Worm (Caenorhabditis elegans) whole organism, L2 larva: ENCODE results near the gene K07H8.11.

Experiments used
- blmp-1 ChIP-seq: sonication (generic microtip); optimal IDR thresholded peaks from 2 replicates; lab custom pipeline; 2017; ENCODE audit warnings: missing genetic modification characterization, mild to moderate bottlenecking, missing compliant biosample characterization, antibody characterized with exemption, moderate library complexity; ENCODE audit not compliant: insufficient read depth
- ceh-16 ChIP-seq: fragments of 150-350 bp; optimal IDR thresholded peaks from 2 replicates; lab custom pipeline; 2014; ENCODE audit warnings: missing biosample characterization, missing genetic modification characterization
- egl-27 ChIP-seq: sonication (generic microtip); optimal IDR thresholded peaks from 3 replicates; lab custom pipeline; 2017; ENCODE audit warnings: missing biosample characterization, missing genetic modification reagents, missing genetic modification characterization
- gmeb-1 ChIP-seq: fragments of 150-350 bp; optimal IDR thresholded peaks from 2 replicates; lab custom pipeline; 2014; ENCODE audit warnings: missing biosample characterization, missing genetic modification characterization
- nhr-11 ChIP-seq: fragments of 150-350 bp; optimal IDR thresholded peaks from 2 replicates; lab custom pipeline; 2014; ENCODE audit warnings: missing biosample characterization, missing genetic modification characterization
- unc-62 ChIP-seq: fragments of 150-350 bp; optimal IDR thresholded peaks from 2 replicates; lab custom pipeline; 2014; ENCODE audit warnings: missing biosample characterization, missing genetic modification reagents, missing genetic modification characterization

DNA sequence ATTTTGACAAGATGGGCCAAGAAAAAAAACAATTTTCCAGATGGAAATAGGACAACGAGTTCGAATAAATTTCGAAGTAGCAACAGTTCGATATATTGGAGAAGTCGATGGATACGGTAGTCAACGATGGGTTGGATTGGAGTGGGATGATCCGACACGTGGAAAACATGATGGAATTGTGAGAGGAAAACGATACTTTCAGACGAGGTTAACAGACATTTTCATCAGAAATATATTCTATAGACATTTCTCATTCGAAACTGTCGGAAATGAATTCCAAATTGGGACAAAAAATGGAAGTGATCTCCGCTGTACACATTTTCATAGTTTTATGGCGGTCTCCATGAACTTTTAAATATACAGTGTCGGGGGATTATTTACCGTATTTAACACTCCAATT, 19.5 kb upstream of the K07H8.11 start, which contains the start of gene tbce-1:
- TF ChIP-seq egl-27 (no peak), unc-62 (GFP tag; lab: Kevin White, UChicago) (no peak), nhr-11 (tag; lab: Kevin White, UChicago) (no peak), gmeb-1 (tag; lab: Kevin White, UChicago) (no peak), ceh-16 (tag; lab: Kevin White, UChicago) (no peak), blmp-1 (tag; lab: Kevin White, UChicago) (no peak)
